Worm (Caenorhabditis elegans) whole organism, L3 larva: ENCODE measurements around the gene ZK829.9.

Source experiments
- ceh-82 ChIP-seq: fragments of 150-350 bp; optimal IDR thresholded peaks from 2 replicates; lab custom pipeline; 2014; ENCODE audit warnings: missing biosample characterization, missing genetic modification characterization
- egl-27 ChIP-seq: sonication (generic microtip); optimal IDR thresholded peaks from 4 replicates; lab custom pipeline; 2017; ENCODE audit warnings: missing biosample characterization, missing genetic modification reagents, missing genetic modification characterization
- zag-1 ChIP-seq: fragments of 150-350 bp; optimal IDR thresholded peaks from 2 replicates; lab custom pipeline; 2014; ENCODE audit warnings: missing biosample characterization, missing genetic modification characterization

ce11 chrIV:11965327-11965726 is 5.0 kb upstream of the ZK829.9 start, which contains the start of gene srj-1:
- TF ChIP-seq zag-1 (no peak), egl-27 (tag; lab: Kevin White, UChicago) (no peak), ceh-82 (tag; lab: Kevin White, UChicago) (no peak)
